Fruit fly (Drosophila melanogaster): Measurements from ENCODE around the gene CG15403.
"Not testable (repeated sequence)": the region's sequence is repeated elsewhere in the genome, so short reads cannot be mapped to it uniquely, and the experiment has no call there.

CG15403 gene

DNA sequence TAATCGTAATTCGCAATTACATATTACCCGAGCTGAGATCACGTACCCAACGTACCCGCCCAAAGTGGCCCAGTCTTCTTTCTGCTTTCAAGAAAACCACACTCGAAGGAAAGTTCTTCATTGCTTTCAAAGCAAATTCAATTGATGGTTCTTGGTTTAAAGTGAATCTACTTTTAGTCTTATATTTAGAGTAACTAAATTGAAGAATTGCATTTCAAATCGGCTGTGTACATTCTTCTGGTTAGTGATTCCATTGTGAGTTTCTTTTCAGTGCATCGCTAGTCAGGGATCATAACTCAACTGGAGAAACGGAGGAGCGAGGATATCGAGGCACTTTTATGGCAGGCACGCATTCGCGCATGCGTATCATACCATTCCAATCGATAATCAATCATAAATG is 23.2 kb downstream of the CG15403 start:
- TF ChIP-seq CG8478 (optimal IDR thresholded peaks at IDR 0.05) (no peak), CTCF (optimal IDR thresholded peaks at IDR 0.05) (no peak)

dm6 chr2L:3152696-3153613 is 24.5 kb downstream of the CG15403 start:
- TF ChIP-seq CTCF (optimal IDR thresholded peaks at IDR 0.05) (no peak), CG8478 (optimal IDR thresholded peaks at IDR 0.05) (no peak)

- TF ChIP-seq CTCF (optimal IDR thresholded peaks at IDR 0.05): no peak
- TF ChIP-seq CG8478 (optimal IDR thresholded peaks at IDR 0.05): no peak
Measured at dm6 chr2L:3154749-3155148, 26.3 kb downstream of the CG15403 start.

DNA sequence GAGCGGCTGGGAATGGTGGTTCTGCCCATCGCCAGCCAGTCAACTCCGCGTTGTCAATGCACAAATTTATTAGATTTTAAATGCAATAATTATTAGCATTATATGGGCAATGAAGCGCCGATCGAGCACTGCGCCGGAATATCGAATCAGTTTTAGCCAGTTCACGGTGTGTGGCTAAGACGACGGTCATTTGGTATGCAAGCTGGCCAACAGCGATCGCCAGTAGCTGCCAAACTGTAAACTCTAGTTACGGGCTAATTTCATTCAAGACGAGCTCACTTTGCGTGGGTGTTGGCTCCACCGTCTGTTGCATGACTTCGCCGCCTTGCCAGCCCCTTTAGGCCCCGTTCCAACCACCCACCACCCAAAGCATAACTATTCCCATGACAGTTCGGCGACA is 27.4 kb downstream of the CG15403 start:
- TF ChIP-seq CTCF (optimal IDR thresholded peaks at IDR 0.05): no peak
- TF ChIP-seq CG8478 (optimal IDR thresholded peaks at IDR 0.05): no peak

- TF ChIP-seq CG8478 (optimal IDR thresholded peaks at IDR 0.05): no peak
- no peak for TF ChIP-seq CTCF (optimal IDR thresholded peaks at IDR 0.05)
Measured at dm6 chr2L:3158260-3159072, 30.0 kb downstream of the CG15403 start.

DNA sequence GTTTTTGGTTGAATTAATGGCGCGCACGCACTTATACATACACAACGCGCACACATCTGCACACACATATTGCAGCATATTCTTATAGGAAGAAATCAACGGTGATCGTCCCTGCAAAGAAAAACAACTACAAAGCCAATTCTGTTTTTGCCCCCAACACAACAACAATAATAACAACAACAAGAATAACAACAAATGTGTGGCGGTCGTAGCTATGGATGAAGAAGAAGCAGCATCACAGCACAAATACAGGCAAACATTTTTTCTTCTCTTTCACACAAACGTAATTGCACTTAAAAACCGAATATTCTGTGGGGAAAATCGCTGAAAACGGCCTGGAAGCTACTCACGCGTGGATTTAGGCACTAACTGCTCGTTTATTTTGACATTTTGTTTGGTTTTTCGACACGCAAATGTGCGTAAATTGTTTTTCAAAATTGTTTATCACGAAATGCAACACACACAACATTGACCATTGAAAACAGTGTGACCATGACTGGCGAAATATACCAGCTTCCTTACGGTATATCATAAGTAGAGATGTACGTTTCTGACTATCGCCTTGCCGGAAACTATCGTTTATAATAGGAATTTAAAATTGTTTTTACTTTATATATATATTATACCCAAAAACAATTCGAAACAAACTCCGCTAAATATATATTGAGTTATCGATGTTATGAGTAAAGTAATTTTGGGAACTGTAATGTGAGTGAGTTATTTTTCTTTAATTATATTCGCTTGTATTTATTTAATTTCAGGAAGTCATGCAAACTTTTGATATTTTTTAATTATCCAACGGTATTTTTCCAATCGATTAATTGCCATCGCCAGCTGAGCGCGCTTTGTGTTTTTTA is 30.9 kb downstream of the CG15403 start, which contains the start of the genes Mad and gkt:
Gene Mad (minus strand): TSS at position 500 of the 857 bp plus-strand sequence.
Gene gkt (plus strand): TSS at position 807 of the 857 bp plus-strand sequence.
- TF ChIP-seq CTCF (optimal IDR thresholded peaks at IDR 0.05) (no peak), CG8478 (optimal IDR thresholded peaks at IDR 0.05) (no peak)

- not testable (repeated sequence) for TF ChIP-seq CTCF, CG8478 (optimal IDR thresholded peaks at IDR 0.05)
Measured at dm6 chr2L:3163490-3163889, 35.1 kb downstream of the CG15403 start, which contains the start of gene Hydr2. Hydr2 (plus strand) TSS chr2L:3163645.

DNA sequence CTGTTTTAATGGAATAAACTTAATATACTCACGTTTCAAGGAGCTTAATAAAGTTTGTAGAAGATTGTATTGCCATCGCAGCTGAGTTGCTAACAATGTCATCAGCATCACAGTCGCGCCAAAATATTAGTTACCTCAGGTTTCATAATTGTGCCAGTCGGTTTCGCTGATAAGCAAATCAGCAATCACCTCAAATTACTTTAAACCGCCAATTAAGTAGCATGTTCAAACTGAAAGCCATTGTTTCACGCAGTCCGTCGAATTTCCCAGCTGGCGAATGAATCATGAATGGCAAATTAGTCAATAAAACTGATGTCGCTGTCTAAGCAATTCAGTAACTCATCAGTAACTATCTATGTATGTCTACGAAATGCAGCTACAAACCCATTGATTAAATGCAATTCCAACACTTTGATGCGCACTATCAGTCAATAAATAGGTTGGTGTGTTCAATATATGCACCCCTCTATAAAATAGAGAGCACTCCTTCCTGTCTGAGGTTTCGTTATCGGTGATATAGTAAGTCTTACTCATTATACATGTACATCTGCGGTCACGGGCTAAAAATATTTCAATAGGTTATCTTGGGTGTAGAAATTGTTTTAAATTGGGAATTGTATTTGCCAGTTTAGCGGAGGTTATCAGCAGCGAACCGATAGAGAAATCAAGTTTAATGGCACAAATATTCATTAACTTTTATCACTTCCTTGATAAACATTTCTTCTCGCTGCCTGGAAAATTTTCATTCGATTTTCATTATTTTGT is 36.0 kb downstream of the CG15403 start:
- TF ChIP-seq CG8478 (optimal IDR thresholded peaks at IDR 0.05) (no peak), CTCF (optimal IDR thresholded peaks at IDR 0.05) (no peak)

DNA sequence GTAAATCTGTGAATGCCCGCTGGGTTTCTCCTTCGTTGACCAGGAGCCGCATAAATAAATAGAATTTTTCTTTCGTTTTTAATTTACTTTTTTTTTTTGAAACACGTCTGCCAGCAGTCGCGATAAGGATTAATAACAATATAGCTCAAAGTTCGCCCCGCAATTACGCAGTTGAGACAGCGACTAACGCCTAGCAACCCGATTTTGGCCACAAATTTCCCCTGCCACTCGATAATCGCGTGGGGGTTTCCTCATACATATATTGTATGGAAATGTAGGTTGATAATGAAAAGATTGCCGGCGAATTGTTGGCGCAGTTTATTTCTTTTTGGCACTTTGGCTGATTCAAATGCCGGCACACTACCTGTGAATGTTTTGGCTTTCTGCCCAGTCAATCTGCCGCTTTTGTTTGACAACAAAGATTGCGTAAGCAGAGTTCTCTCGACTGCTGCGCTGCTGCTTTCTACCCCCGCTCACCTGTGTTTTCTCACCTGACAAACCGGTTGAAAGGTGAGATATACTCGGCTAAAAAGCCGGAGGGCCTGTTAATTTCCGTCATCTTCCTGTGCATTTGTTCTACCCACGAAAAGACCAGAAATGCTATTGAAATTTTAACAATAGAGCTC is 36.7 kb downstream of the CG15403 start:
- TF ChIP-seq CTCF (optimal IDR thresholded peaks at IDR 0.05): no peak
- TF ChIP-seq CG8478 (optimal IDR thresholded peaks at IDR 0.05): no peak

DNA sequence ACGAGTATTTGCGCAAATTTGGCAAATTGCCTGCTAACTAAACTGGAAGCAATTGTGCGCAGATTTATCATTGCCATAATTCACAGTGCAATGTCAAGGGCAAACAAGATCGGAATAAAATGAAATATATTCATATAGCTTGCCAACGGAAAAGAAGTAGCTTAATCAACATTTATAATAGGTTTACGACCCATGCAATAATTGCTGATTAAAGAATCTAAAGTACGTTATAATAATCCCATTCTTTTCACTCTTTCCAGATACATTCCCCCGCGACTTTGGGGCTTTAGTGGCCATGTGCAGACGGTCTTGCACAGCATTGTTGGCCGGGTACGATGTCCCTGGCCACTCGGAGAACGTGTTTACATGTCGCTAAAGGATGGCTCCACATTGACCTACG is 38.3 kb downstream of the CG15403 start:
- TF ChIP-seq CTCF (optimal IDR thresholded peaks at IDR 0.05): no peak
- no peak for TF ChIP-seq CG8478 (optimal IDR thresholded peaks at IDR 0.05)

dm6 chr2L:3170949-3171579 is 42.6 kb downstream of the CG15403 start, which contains the start of gene CG44002:
CG44002 (minus strand) TSS chr2L:3171092.
- TF ChIP-seq CG8478 (optimal IDR thresholded peaks at IDR 0.05) (no peak), CTCF (optimal IDR thresholded peaks at IDR 0.05) (no peak)

- TF ChIP-seq CG8478 (optimal IDR thresholded peaks at IDR 0.05) (no peak), CTCF (optimal IDR thresholded peaks at IDR 0.05) (no peak)
Measured at dm6 chr2L:3172745-3173271, 44.4 kb downstream of the CG15403 start.

DNA sequence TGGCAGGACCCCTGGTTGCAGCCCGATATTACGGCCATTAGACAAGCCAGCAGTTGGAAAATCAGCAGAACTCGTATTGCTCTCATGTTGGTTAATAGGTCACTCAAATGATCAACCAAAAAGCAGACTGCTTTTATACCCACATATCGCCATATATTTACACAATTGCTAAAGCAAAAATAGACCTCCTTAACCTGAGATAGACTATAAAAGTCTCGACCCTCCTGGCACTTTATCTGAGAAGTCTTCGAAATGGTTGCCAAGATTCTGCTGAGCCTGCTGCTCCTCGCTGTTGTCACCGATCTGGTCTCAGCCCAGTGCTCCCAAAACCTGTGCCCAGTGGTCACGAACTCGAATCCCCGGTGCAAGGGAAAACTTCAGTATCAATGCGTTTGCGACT is 45.3 kb downstream of the CG15403 start, which contains the start of the genes CG31698 and CG15404:
Gene CG31698 (minus strand): TSS at position 101 of the 400 bp plus-strand sequence.
Gene CG15404 (plus strand): TSS at position 233 of the 400 bp plus-strand sequence.
- TF ChIP-seq CTCF (optimal IDR thresholded peaks at IDR 0.05): no peak
- no peak for TF ChIP-seq CG8478 (optimal IDR thresholded peaks at IDR 0.05)
